Fruit fly (Drosophila melanogaster) whole organism, adult: Measurements from ENCODE around the gene RSG7.
A peak's percentile ranks its signal among the peaks of the same experiment; 100 is the strongest.

Experiments
- CG11617 ChIP-seq: fragments of 200-800 bp; sonication (Bioruptor generic); optimal IDR thresholded peaks from 2 replicates; lab custom pipeline; 2017; ENCODE audit warnings: mild to moderate bottlenecking, missing biosample characterization, missing genetic modification reagents, missing genetic modification characterization
- CG12768 ChIP-seq: fragments of 200-800 bp; sonication (Bioruptor generic); optimal IDR thresholded peaks from 2 replicates; lab custom pipeline; 2017; ENCODE audit warnings: missing biosample characterization, missing genetic modification characterization, mild to moderate bottlenecking, moderate library complexity, missing genetic modification reagents
- CG14711 ChIP-seq: fragments of 200-800 bp; sonication (Bioruptor generic); optimal IDR thresholded peaks from 2 replicates; lab custom pipeline; 2018; ENCODE audit warnings: missing biosample characterization, mild to moderate bottlenecking, missing genetic modification characterization, moderate library complexity
- CG1620 ChIP-seq: fragments of 200-800 bp; sonication (Bioruptor generic); optimal IDR thresholded peaks from 2 replicates; lab custom pipeline; 2016; ENCODE audit warnings: missing biosample characterization, missing genetic modification characterization
- CG33017 ChIP-seq: fragments of 200-800 bp; sonication (Bioruptor generic); optimal IDR thresholded peaks from 2 replicates; lab custom pipeline; 2018; ENCODE audit warnings: missing biosample characterization, mild to moderate bottlenecking, missing genetic modification characterization, moderate library complexity
- CG5204 ChIP-seq: fragments of 200-800 bp; sonication (Bioruptor generic); optimal IDR thresholded peaks from 2 replicates; lab custom pipeline; 2016; ENCODE audit warnings: missing biosample characterization, missing genetic modification characterization
- CG7045 ChIP-seq: fragments of 200-800 bp; sonication (Bioruptor generic); optimal IDR thresholded peaks from 2 replicates; lab custom pipeline; 2017; ENCODE audit warnings: missing biosample characterization, mild to moderate bottlenecking, missing genetic modification characterization
- CG7101 ChIP-seq: fragments of 200-800 bp; sonication (Bioruptor generic); optimal IDR thresholded peaks from 2 replicates; lab custom pipeline; 2018; ENCODE audit warnings: missing biosample characterization, mild to moderate bottlenecking, missing genetic modification characterization, moderate library complexity
- Clk ChIP-seq: fragments of 200-800 bp; sonication (Bioruptor generic); optimal IDR thresholded peaks from 2 replicates; lab custom pipeline; 2017; ENCODE audit warnings: missing biosample characterization, missing genetic modification characterization
- Crg-1 ChIP-seq: fragments of 200-800 bp; sonication (Bioruptor generic); optimal IDR thresholded peaks from 2 replicates; lab custom pipeline; 2016; ENCODE audit warnings: missing biosample characterization, missing genetic modification characterization
- Hr96 ChIP-seq: fragments of 200-800 bp; sonication (Bioruptor generic); optimal IDR thresholded peaks from 2 replicates; lab custom pipeline; 2016; ENCODE audit warnings: missing biosample characterization, missing genetic modification characterization
- Mnt ChIP-seq: fragments of 200-800 bp; sonication (Bioruptor generic); optimal IDR thresholded peaks from 2 replicates; lab custom pipeline; 2016; ENCODE audit warnings: missing biosample characterization, mild to moderate bottlenecking, missing genetic modification characterization
- bab1 ChIP-seq: fragments of 200-800 bp; sonication (Bioruptor generic); optimal IDR thresholded peaks from 3 replicates; lab custom pipeline; 2019; ENCODE audit warnings: missing biosample characterization, mild to moderate bottlenecking, missing genetic modification characterization, moderate library complexity
- cic ChIP-seq: fragments of 200-800 bp; sonication (Bioruptor generic); optimal IDR thresholded peaks from 2 replicates; lab custom pipeline; 2017; ENCODE audit warnings: missing biosample characterization, mild to moderate bottlenecking, missing genetic modification characterization, moderate library complexity
- cnc ChIP-seq, 2 experiments: fragments of >200 bp; optimal IDR thresholded peaks; 2 replicates each; lab custom pipeline; 2017
- kay ChIP-seq: fragments of 200-800 bp; sonication (Bioruptor generic); peaks from one replicate; lab custom pipeline; 2016; ENCODE audit warnings: missing biosample characterization, missing genetic modification characterization, borderline replicate concordance
- ovo ChIP-seq: fragments of 200-800 bp; sonication (Bioruptor generic); optimal IDR thresholded peaks from 2 replicates; lab custom pipeline; 2016; ENCODE audit warnings: missing biosample characterization, missing genetic modification characterization
- pad ChIP-seq: fragments of 200-800 bp; sonication (Bioruptor generic); optimal IDR thresholded peaks from 3 replicates; lab custom pipeline; 2017; ENCODE audit warnings: missing biosample characterization, missing genetic modification characterization, mild to moderate bottlenecking, moderate library complexity, missing genetic modification reagents
- tj ChIP-seq: fragments of 200-800 bp; sonication (Bioruptor generic); optimal IDR thresholded peaks from 3 replicates; lab custom pipeline; 2017; ENCODE audit warnings: missing biosample characterization, mild to moderate bottlenecking, missing genetic modification characterization, moderate library complexity
- toe ChIP-seq: fragments of 200-800 bp; sonication (Bioruptor generic); optimal IDR thresholded peaks from 2 replicates; lab custom pipeline; 2016; ENCODE audit warnings: missing biosample characterization, missing genetic modification characterization

RSG7 gene

dm6 chrX:16844295-16844694 is at the start of gene RSG7:
Gene RSG7, minus strand, starts transcription at chrX:16844433.
- TF ChIP-seq kay (GFP tag; lab: Kevin White, UChicago) = no peak
- TF ChIP-seq cnc (optimal IDR thresholded peaks at IDR 0.05; lab: Kevin White, UChicago) = no peak
- TF ChIP-seq Clk = no peak
- TF ChIP-seq CG33017 (tag; lab: Kevin White, UChicago) = no peak
- TF ChIP-seq cic (GFP tag; lab: Kevin White, UChicago) = no peak
- TF ChIP-seq Mnt (GFP tag; lab: Kevin White, UChicago) = no peak

- TF ChIP-seq Clk = no peak
- peak; percentile 30 for TF ChIP-seq Hr96 (GFP tag; lab: Kevin White, UChicago)
- TF ChIP-seq CG12768 (GFP tag; lab: Kevin White, UChicago) = peak; percentile 32
- TF ChIP-seq Mnt (GFP tag; lab: Kevin White, UChicago) = peak; percentile 38
- TF ChIP-seq pad (GFP tag; lab: Kevin White, UChicago) = peak; percentile 49
- TF ChIP-seq kay (GFP tag; lab: Kevin White, UChicago) = peak; percentile 39
- TF ChIP-seq CG11617 (GFP tag; lab: Kevin White, UChicago) = peak; percentile 39
- peak; percentile 32 for TF ChIP-seq Crg-1 (GFP tag; lab: Kevin White, UChicago)
- peak; percentile 36 for TF ChIP-seq CG1620 (GFP tag; lab: Kevin White, UChicago)
- no peak for TF ChIP-seq tj (GFP tag; lab: Kevin White, UChicago)
- TF ChIP-seq toe = no peak
- no peak for TF ChIP-seq CG5204 (GFP tag; lab: Kevin White, UChicago)
- TF ChIP-seq ovo = peak; percentile 68
- no peak for TF ChIP-seq bab1
- TF ChIP-seq CG7101 (tag; lab: Kevin White, UChicago) = peak; percentile 51
- TF ChIP-seq CG14711 (tag; lab: Kevin White, UChicago) = peak; percentile 23
- TF ChIP-seq CG7045 = peak; percentile 6
- peak; percentile 0 for TF ChIP-seq CG33017 (tag; lab: Kevin White, UChicago)
- peak; percentile 64 for TF ChIP-seq cic (GFP tag; lab: Kevin White, UChicago)
These were observed 48.8 kb upstream of the RSG7 start for dm6 chrX:16893034-16893433.

- no peak for TF ChIP-seq toe
- TF ChIP-seq CG14711 (tag; lab: Kevin White, UChicago) = peak; percentile 11
- TF ChIP-seq Crg-1 (GFP tag; lab: Kevin White, UChicago) = no peak
- TF ChIP-seq CG1620 (GFP tag; lab: Kevin White, UChicago) = no peak
- TF ChIP-seq kay (GFP tag; lab: Kevin White, UChicago) = no peak
- peak; percentile 58 for TF ChIP-seq CG7101 (tag; lab: Kevin White, UChicago)
- no peak for TF ChIP-seq Clk
- TF ChIP-seq cic (GFP tag; lab: Kevin White, UChicago) = peak; percentile 20
- TF ChIP-seq cnc (optimal IDR thresholded peaks at IDR 0.05; lab: Kevin White, UChicago) = no peak
- TF ChIP-seq CG7045 = peak; percentile 52
- peak; percentile 1 for TF ChIP-seq CG33017 (tag; lab: Kevin White, UChicago)
- no peak for TF ChIP-seq Hr96 (GFP tag; lab: Kevin White, UChicago)
- TF ChIP-seq bab1 = no peak
- TF ChIP-seq tj (GFP tag; lab: Kevin White, UChicago) = peak; percentile 10
- peak; percentile 42 for TF ChIP-seq CG11617 (GFP tag; lab: Kevin White, UChicago)
- no peak for TF ChIP-seq ovo
- peak; percentile 38 for TF ChIP-seq Mnt (GFP tag; lab: Kevin White, UChicago)
- peak; percentile 32 for TF ChIP-seq pad (GFP tag; lab: Kevin White, UChicago)
- TF ChIP-seq CG12768 (GFP tag; lab: Kevin White, UChicago) = peak; percentile 29
- TF ChIP-seq CG5204 (GFP tag; lab: Kevin White, UChicago) = no peak
These were observed 46.4 kb upstream of the RSG7 start for dm6 chrX:16890599-16890998.

- TF ChIP-seq CG11617 (GFP tag; lab: Kevin White, UChicago) (no peak), Clk (no peak), tj (GFP tag; lab: Kevin White, UChicago) (no peak), toe (no peak), Mnt (GFP tag; lab: Kevin White, UChicago) (no peak), Hr96 (GFP tag; lab: Kevin White, UChicago) (no peak), cnc (optimal IDR thresholded peaks at IDR 0.05; lab: Kevin White, UChicago) (no peak), CG33017 (tag; lab: Kevin White, UChicago) (no peak), CG7045 (no peak), bab1 (no peak), CG7101 (tag; lab: Kevin White, UChicago) (no peak), CG12768 (GFP tag; lab: Kevin White, UChicago) (no peak), Crg-1 (GFP tag; lab: Kevin White, UChicago) (no peak), CG1620 (GFP tag; lab: Kevin White, UChicago) (no peak)
These were observed 45.3 kb upstream of the RSG7 start, which contains the start of gene CG13002 for dm6 chrX:16889510-16889909. Gene CG13002, plus strand, starts transcription at chrX:16889810.

- TF ChIP-seq CG1620 (GFP tag; lab: Kevin White, UChicago) = no peak
- no peak for TF ChIP-seq CG5204 (GFP tag; lab: Kevin White, UChicago)
- no peak for TF ChIP-seq Hr96 (GFP tag; lab: Kevin White, UChicago)
These were observed 42.3 kb upstream of the RSG7 start, which contains the start of the genes DENR and CG4880 for dm6 chrX:16886551-16886950. Gene DENR, minus strand, starts transcription at chrX:16886560. Gene CG4880, plus strand, starts transcription at chrX:16886818.

dm6 chrX:16884280-16884679 is 40.0 kb upstream of the RSG7 start, which contains the start of the genes Nprl2 and Polr3I:
Gene Nprl2, minus strand, starts transcription at chrX:16884365.
Gene Polr3I, plus strand, starts transcription at chrX:16884581.
- TF ChIP-seq bab1 (peak; percentile 33), tj (GFP tag; lab: Kevin White, UChicago) (no peak)
